Fruit fly (Drosophila melanogaster) whole organism, wandering third instar larva: ENCODE results near the gene Cog3.
A peak's percentile ranks its signal among the peaks of the same experiment; 100 is the strongest.

Experiments
- Abd-B ChIP-seq: fragments of >200 bp; optimal IDR thresholded peaks from 2 replicates; lab custom pipeline; 2017; ENCODE audit warnings: missing biosample characterization, missing genetic modification characterization
- CG32264 ChIP-seq: fragments of 200-800 bp; sonication (Bioruptor generic); optimal IDR thresholded peaks from 2 replicates; lab custom pipeline; 2016; ENCODE audit warnings: missing biosample characterization, missing genetic modification characterization
- CG9705 ChIP-seq: fragments of 200-800 bp; sonication (Bioruptor generic); optimal IDR thresholded peaks from 2 replicates; lab custom pipeline; 2018; ENCODE audit warnings: missing biosample characterization, mild to moderate bottlenecking, missing genetic modification characterization
- CrebA ChIP-seq: fragments of 200-800 bp; sonication (Bioruptor generic); optimal IDR thresholded peaks from 2 replicates; lab custom pipeline; 2016; ENCODE audit warnings: missing biosample characterization, mild to moderate bottlenecking, missing genetic modification characterization, borderline replicate concordance
- Dfd ChIP-seq: fragments of >200 bp; optimal IDR thresholded peaks from 2 replicates; lab custom pipeline; 2017; ENCODE audit warnings: missing biosample characterization, missing genetic modification characterization
- Dif ChIP-seq: fragments of 200-275, 200-300 bp; sonication (Bioruptor generic); optimal IDR thresholded peaks from 2 replicates; lab custom pipeline; 2018; ENCODE audit warnings: missing biosample characterization, missing genetic modification characterization; ENCODE audit not compliant: partially characterized antibody
- GATAd ChIP-seq: sonication (Bioruptor generic); optimal IDR thresholded peaks from 2 replicates; lab custom pipeline; 2016; ENCODE audit warnings: missing biosample characterization, missing genetic modification characterization
- HLH106 ChIP-seq: fragments of 200-800 bp; optimal IDR thresholded peaks from 3 replicates; lab custom pipeline; 2019; ENCODE audit warnings: missing biosample characterization, mild to moderate bottlenecking, missing genetic modification characterization, moderate library complexity
- Hnf4 ChIP-seq: fragments of 200-800 bp; sonication (Bioruptor generic); optimal IDR thresholded peaks from 2 replicates; lab custom pipeline; 2016; ENCODE audit warnings: missing biosample characterization, mild to moderate bottlenecking, missing genetic modification characterization
- Hr78 ChIP-seq: fragments of >200 bp; optimal IDR thresholded peaks from 2 replicates; lab custom pipeline; 2017; ENCODE audit warnings: missing biosample characterization, missing genetic modification characterization
- Hr83 ChIP-seq: fragments of 200-300 bp; sonication (Bioruptor generic); optimal IDR thresholded peaks from 2 replicates; lab custom pipeline; 2016; ENCODE audit warnings: missing biosample characterization, mild to moderate bottlenecking, missing genetic modification characterization, moderate library complexity; ENCODE audit not compliant: poor library complexity, severe bottlenecking
- Jra ChIP-seq: sonication (Bioruptor generic); optimal IDR thresholded peaks from 2 replicates; lab custom pipeline; 2016; ENCODE audit warnings: missing biosample characterization, missing genetic modification characterization
- Mio ChIP-seq: sonication (Bioruptor generic); optimal IDR thresholded peaks from 2 replicates; lab custom pipeline; 2016; ENCODE audit warnings: missing biosample characterization, missing genetic modification characterization
- Myc ChIP-seq: fragments of >200 bp; optimal IDR thresholded peaks from 2 replicates; lab custom pipeline; 2017
- N ChIP-seq: fragments of >200 bp; optimal IDR thresholded peaks from 2 replicates; lab custom pipeline; 2018; ENCODE audit warnings: missing biosample characterization, missing external identifiers, missing genetic modification characterization
- OdsH ChIP-seq: fragments of 200-800 bp; sonication (Bioruptor generic); optimal IDR thresholded peaks from 2 replicates; lab custom pipeline; 2016; ENCODE audit warnings: missing biosample characterization, mild to moderate bottlenecking, missing genetic modification characterization
- Rel ChIP-seq, 2 experiments: fragments of 200-800 bp; sonication (Bioruptor generic) in 1 of 2; optimal IDR thresholded peaks; 2 replicates in 1 of 2; 3 replicates in 1 of 2; lab custom pipeline; 2016 to 2019; ENCODE audit warnings: mild to moderate bottlenecking in 2 of 2, missing biosample characterization in 2 of 2, missing genetic modification characterization in 2 of 2, moderate library complexity in 1 of 2
- Sp1 ChIP-seq: fragments of 200-800 bp; sonication (Bioruptor generic); optimal IDR thresholded peaks from 3 replicates; lab custom pipeline; 2019; ENCODE audit warnings: missing biosample characterization, mild to moderate bottlenecking, missing genetic modification characterization, moderate library complexity
- Vsx2 ChIP-seq: fragments of 200-300, 225-300 bp; sonication (Bioruptor generic); optimal IDR thresholded peaks from 2 replicates; lab custom pipeline; 2018; ENCODE audit warnings: missing biosample characterization, missing genetic modification characterization; ENCODE audit not compliant: partially characterized antibody
- br ChIP-seq: fragments of 200-800 bp; sonication (Bioruptor generic); optimal IDR thresholded peaks from 2 replicates; lab custom pipeline; 2016; ENCODE audit warnings: missing biosample characterization, missing genetic modification characterization
- brk ChIP-seq: fragments of 200-800 bp; sonication (Bioruptor generic); optimal IDR thresholded peaks from 2 replicates; lab custom pipeline; 2016; ENCODE audit warnings: missing biosample characterization, mild to moderate bottlenecking, missing genetic modification characterization
- dl ChIP-seq, 2 experiments: fragments of 175-275, 200-275 bp in 1 of 2; fragments of 200-275 bp in 1 of 2; sonication (Bioruptor generic); optimal IDR thresholded peaks; lab custom pipeline; 2018; ENCODE audit warnings: mild to moderate bottlenecking in 2 of 2, missing biosample characterization in 2 of 2, missing genetic modification characterization in 2 of 2, moderate library complexity in 2 of 2; ENCODE audit not compliant: partially characterized antibody in 2 of 2, insufficient read depth in 1 of 2
- dmrt93B ChIP-seq: fragments of 200-800 bp; sonication (Bioruptor generic); optimal IDR thresholded peaks from 2 replicates; lab custom pipeline; 2018; ENCODE audit warnings: missing biosample characterization, mild to moderate bottlenecking, missing genetic modification characterization
- dsf ChIP-seq: sonication (Bioruptor generic); optimal IDR thresholded peaks from 2 replicates; lab custom pipeline; 2016; ENCODE audit warnings: missing biosample characterization, missing genetic modification characterization, borderline replicate concordance
- ey ChIP-seq: fragments of 200-800 bp; sonication (Bioruptor generic); optimal IDR thresholded peaks from 2 replicates; lab custom pipeline; 2016; ENCODE audit warnings: missing biosample characterization, missing genetic modification characterization
- foxo ChIP-seq, 2 experiments: fragments of 200-800 bp; sonication (Bioruptor generic); optimal IDR thresholded peaks; 2 replicates in 1 of 2; 3 replicates in 1 of 2; lab custom pipeline; 2016 to 2017; ENCODE audit warnings: missing biosample characterization in 2 of 2, missing genetic modification characterization in 2 of 2
- fru ChIP-seq: fragments of 200-800 bp; sonication (Bioruptor generic); optimal IDR thresholded peaks from 3 replicates; lab custom pipeline; 2016; ENCODE audit warnings: missing biosample characterization, mild to moderate bottlenecking, missing genetic modification characterization
- h ChIP-seq: fragments of 200-800 bp; sonication (Bioruptor generic); optimal IDR thresholded peaks from 3 replicates; lab custom pipeline; 2016; ENCODE audit warnings: missing biosample characterization, mild to moderate bottlenecking, missing genetic modification characterization
- jim ChIP-seq: fragments of 175-275, 200-325 bp; sonication (Bioruptor generic); optimal IDR thresholded peaks from 2 replicates; lab custom pipeline; 2016; ENCODE audit warnings: missing biosample characterization, mild to moderate bottlenecking, missing genetic modification characterization
- lola ChIP-seq: fragments of >200 bp; optimal IDR thresholded peaks from 2 replicates; lab custom pipeline; 2017; ENCODE audit warnings: missing biosample characterization, missing genetic modification characterization
- pan ChIP-seq: fragments of >200 bp; optimal IDR thresholded peaks from 2 replicates; lab custom pipeline; 2017
- psq ChIP-seq: fragments of 200-800 bp; sonication (Bioruptor generic); optimal IDR thresholded peaks from 3 replicates; lab custom pipeline; 2017; ENCODE audit warnings: missing biosample characterization, mild to moderate bottlenecking, missing genetic modification characterization, moderate library complexity
- rgr ChIP-seq: fragments of 200-800 bp; sonication (Bioruptor generic); optimal IDR thresholded peaks from 3 replicates; lab custom pipeline; 2016; ENCODE audit warnings: missing biosample characterization, mild to moderate bottlenecking, missing genetic modification characterization
- sage ChIP-seq: fragments of 200-800 bp; sonication (Bioruptor generic); optimal IDR thresholded peaks from 2 replicates; lab custom pipeline; 2016; ENCODE audit warnings: missing biosample characterization, mild to moderate bottlenecking, missing genetic modification characterization
- sv ChIP-seq: fragments of 200-800 bp; sonication (Bioruptor generic); optimal IDR thresholded peaks from 3 replicates; lab custom pipeline; 2016; ENCODE audit warnings: missing biosample characterization, missing genetic modification characterization
- tai ChIP-seq: sonication (Bioruptor generic); optimal IDR thresholded peaks from 2 replicates; lab custom pipeline; 2016; ENCODE audit warnings: missing biosample characterization, missing genetic modification characterization
- usp ChIP-seq: fragments of >200 bp; optimal IDR thresholded peaks from 2 replicates; lab custom pipeline; 2017; ENCODE audit warnings: missing biosample characterization, missing genetic modification characterization
- woc ChIP-seq: sonication (Bioruptor generic); optimal IDR thresholded peaks from 2 replicates; lab custom pipeline; 2016; ENCODE audit warnings: missing biosample characterization, mild to moderate bottlenecking, missing genetic modification characterization

The Cog3 gene

DNA sequence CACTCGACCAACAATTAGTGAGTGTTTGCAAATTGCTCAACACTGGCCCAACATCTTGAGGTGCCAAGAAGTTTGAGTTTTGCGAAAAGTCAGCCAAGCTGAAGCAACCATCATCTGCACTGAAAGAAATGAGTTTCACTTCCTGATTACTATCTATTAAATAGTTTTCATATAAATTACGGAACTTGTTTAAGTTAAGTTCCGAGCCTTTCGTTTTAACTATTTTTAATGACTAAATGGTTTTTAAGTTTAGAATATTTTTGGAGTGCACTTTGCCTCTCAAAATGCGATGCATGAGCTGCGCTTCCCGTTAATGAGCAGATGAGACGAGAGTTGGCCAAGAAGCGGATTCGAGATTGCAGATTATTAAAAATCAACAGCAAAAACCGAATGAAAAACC lies 15.2 kb downstream of the Cog3 start:
- TF ChIP-seq foxo (GFP tag; optimal IDR thresholded peaks at IDR 0.05; lab: Kevin White, UChicago) (no peak), N (GFP tag; lab: Kevin White, UChicago) (no peak), jim (GFP tag; lab: Kevin White, UChicago) (no peak), Jra (GFP tag; lab: Kevin White, UChicago) (no peak), woc (GFP tag; lab: Kevin White, UChicago) (no peak), CG32264 (no peak), sage (GFP tag; lab: Kevin White, UChicago) (no peak), GATAd (GFP tag; lab: Kevin White, UChicago) (no peak), tai (GFP tag; lab: Kevin White, UChicago) (no peak), Vsx2 (GFP tag; lab: Kevin White, UChicago) (no peak), dmrt93B (GFP tag; lab: Kevin White, UChicago) (no peak), brk (GFP tag; lab: Kevin White, UChicago) (no peak), Dif (GFP tag; lab: Kevin White, UChicago) (no peak), HLH106 (tag; lab: Kevin White, UChicago) (no peak), lola (GFP tag; lab: Kevin White, UChicago) (no peak)
- TF ChIP-seq, all 38 proteins: peak for 0

DNA sequence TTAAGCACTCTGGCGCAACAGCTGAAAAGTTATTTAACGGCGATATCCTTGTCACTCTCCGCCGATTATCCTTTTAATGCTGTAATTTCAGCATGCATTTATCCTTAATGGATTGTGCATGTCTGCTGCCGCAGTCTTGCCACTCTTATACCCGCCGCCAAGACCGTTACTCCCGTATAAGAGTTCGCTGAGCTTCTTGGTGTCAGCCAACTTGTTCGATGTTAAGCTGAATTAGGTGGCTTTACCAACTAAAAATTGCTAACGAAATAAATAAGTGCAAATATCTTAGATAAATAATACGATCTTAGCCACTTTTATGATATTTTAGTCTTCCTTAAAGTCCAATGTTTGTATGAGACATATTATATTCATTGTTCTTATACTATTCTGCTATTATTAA lies 15.7 kb downstream of the Cog3 start:
- no peak for TF ChIP-seq N (GFP tag; lab: Kevin White, UChicago)
- no peak for TF ChIP-seq dl (GFP tag; optimal IDR thresholded peaks at IDR 0.05; lab: Kevin White, UChicago; ENCODE audit: insufficient read depth in 1 of 2, partially characterized antibody in 2 of 2)
- TF ChIP-seq Hr78 (GFP tag; lab: Kevin White, UChicago): no peak
- TF ChIP-seq woc (GFP tag; lab: Kevin White, UChicago): no peak
- no peak for TF ChIP-seq lola (GFP tag; lab: Kevin White, UChicago)
- no peak for TF ChIP-seq dsf
- no peak for TF ChIP-seq psq (GFP tag; lab: Kevin White, UChicago)
- TF ChIP-seq, all 38 proteins: peak for 0

DNA sequence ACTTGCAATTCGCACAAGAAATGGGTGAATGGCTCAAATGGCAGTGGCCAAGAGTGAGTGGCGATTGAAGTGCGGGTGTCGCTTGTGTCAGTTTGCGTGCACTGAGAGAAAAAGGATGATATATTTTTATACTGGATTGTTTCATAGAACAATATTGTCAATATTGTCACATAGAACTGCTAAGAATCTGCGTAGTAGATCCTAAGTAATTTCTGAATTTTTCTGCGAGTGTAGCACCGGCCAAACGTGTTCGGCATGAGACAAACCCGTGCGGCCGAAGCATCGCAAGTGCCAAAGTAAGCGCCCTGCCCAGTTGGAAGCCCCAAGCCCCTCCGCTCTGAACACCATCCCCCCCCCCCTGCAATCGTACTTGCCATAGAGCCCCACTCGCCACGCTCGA lies 16.5 kb downstream of the Cog3 start:
- TF ChIP-seq Myc (lab: Kevin White, UChicago) (no peak), sage (GFP tag; lab: Kevin White, UChicago) (no peak), Jra (GFP tag; lab: Kevin White, UChicago) (no peak), Hr78 (GFP tag; lab: Kevin White, UChicago) (no peak), Dfd (GFP tag; lab: Kevin White, UChicago) (no peak), tai (GFP tag; lab: Kevin White, UChicago) (no peak), pan (no peak), Rel (GFP tag; optimal IDR thresholded peaks at IDR 0.05; lab: Kevin White, UChicago) (no peak), Rel (tag; optimal IDR thresholded peaks at IDR 0.05; lab: Kevin White, UChicago) (no peak), Mio (GFP tag; lab: Kevin White, UChicago) (no peak), OdsH (GFP tag; lab: Kevin White, UChicago) (peak; percentile 62), fru (GFP tag; lab: Kevin White, UChicago) (no peak), rgr (no peak), Vsx2 (GFP tag; lab: Kevin White, UChicago) (no peak), lola (GFP tag; lab: Kevin White, UChicago) (no peak), CG9705 (GFP tag; lab: Kevin White, UChicago) (no peak), woc (GFP tag; lab: Kevin White, UChicago) (no peak), foxo (GFP tag; optimal IDR thresholded peaks at IDR 0.05; lab: Kevin White, UChicago) (no peak), jim (GFP tag; lab: Kevin White, UChicago) (no peak), CrebA (GFP tag; lab: Kevin White, UChicago) (no peak), Hnf4 (GFP tag; lab: Kevin White, UChicago) (peak; percentile 47), Dif (GFP tag; lab: Kevin White, UChicago) (no peak), dl (GFP tag; optimal IDR thresholded peaks at IDR 0.05; lab: Kevin White, UChicago; ENCODE audit: insufficient read depth in 1 of 2, partially characterized antibody in 2 of 2) (no peak), ey (GFP tag; lab: Kevin White, UChicago) (no peak), usp (GFP tag; lab: Kevin White, UChicago) (no peak), br (GFP tag; lab: Kevin White, UChicago) (peak; percentile 46), psq (GFP tag; lab: Kevin White, UChicago) (peak; percentile 23), dmrt93B (GFP tag; lab: Kevin White, UChicago) (peak; percentile 19), sv (GFP tag; lab: Kevin White, UChicago) (no peak), HLH106 (tag; lab: Kevin White, UChicago) (peak; percentile 40), brk (GFP tag; lab: Kevin White, UChicago) (no peak), CG32264 (no peak), Hr83 (no peak), h (GFP tag; lab: Kevin White, UChicago) (no peak), Abd-B (GFP tag; lab: Kevin White, UChicago) (no peak), dsf (no peak), N (GFP tag; lab: Kevin White, UChicago) (no peak), Sp1 (GFP tag; lab: Kevin White, UChicago) (peak; percentile 23), GATAd (GFP tag; lab: Kevin White, UChicago) (no peak)
- TF ChIP-seq, all 38 proteins: peak for 7
